Worm (Caenorhabditis elegans): ENCODE results near the gene snn-1.

The snn-1 gene

DNA sequence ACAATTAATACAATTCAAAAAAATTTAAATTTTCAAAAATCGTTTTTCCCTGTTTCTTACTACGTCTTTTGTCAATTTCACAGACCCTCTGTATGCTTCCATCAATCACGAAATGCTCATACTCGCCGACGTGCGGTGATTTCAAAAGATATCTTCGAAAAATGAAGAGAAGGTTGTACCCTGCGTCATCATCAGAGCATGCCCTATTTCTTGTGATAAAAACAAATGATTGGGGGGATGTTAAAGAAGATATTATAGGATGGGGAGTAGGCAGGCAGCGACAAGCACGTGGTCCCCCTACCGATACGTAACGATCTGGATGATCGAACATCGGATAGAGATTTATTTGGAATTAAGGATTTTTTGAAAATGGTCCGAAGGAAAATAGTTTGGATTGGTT is 56.3 kb downstream of the snn-1 start (continued):
- no peak for TF ChIP-seq snpc-4 (GFP tag; optimal IDR thresholded peaks at IDR 0.05)
- no peak for TF ChIP-seq snpc-4 (tag; optimal IDR thresholded peaks at IDR 0.05)
- no peak for TF ChIP-seq sea-2 (GFP tag; IDR thresholded peaks at IDR 0.05)
